Worm (Caenorhabditis elegans): ENCODE measurements around the gene pqn-73.

The pqn-73 gene

ce11 chrII:8529176-8529698 is 11.3 kb upstream of the pqn-73 start:
- TF ChIP-seq mab-9 (GFP tag; IDR thresholded peaks at IDR 0.05) (no peak), elt-3 (tag; optimal IDR thresholded peaks at IDR 0.05) (peak in 1 of 6 experiments; percentile 29), mep-1 (tag; optimal IDR thresholded peaks at IDR 0.05) (peak; percentile 9), aha-1 (tag; optimal IDR thresholded peaks at IDR 0.05) (no peak), nhr-85 (tag) (peak; percentile 60), snu-23 (GFP tag; optimal IDR thresholded peaks at IDR 0.05) (peak; percentile 13), unc-98 (GFP tag; IDR thresholded peaks at IDR 0.05) (no peak), nhr-77 (tag; optimal IDR thresholded peaks at IDR 0.05) (no peak), lin-14 (GFP tag; optimal IDR thresholded peaks at IDR 0.05) (peak; percentile 2), sox-4 (tag; optimal IDR thresholded peaks at IDR 0.05) (no peak), lin-39 (tag; optimal IDR thresholded peaks at IDR 0.05) (no peak), blmp-1 (tag; optimal IDR thresholded peaks at IDR 0.05) (peak; percentile 75), lsy-2 (tag; optimal IDR thresholded peaks at IDR 0.05) (peak in 1 of 2 experiments; percentile 13), ets-5 (GFP tag; IDR thresholded peaks at IDR 0.05) (no peak), C16A3.4 (tag; optimal IDR thresholded peaks at IDR 0.05) (no peak), dpl-1 (GFP tag; optimal IDR thresholded peaks at IDR 0.05) (no peak)

ce11 chrII:8531181-8531759 is 9.2 kb upstream of the pqn-73 start, which contains the start of gene gldi-7:
Gene gldi-7 (minus strand): TSS chrII:8531222.
- TF ChIP-seq unc-62 (GFP tag; optimal IDR thresholded peaks at IDR 0.05), result no peak
- TF ChIP-seq efl-1 (optimal IDR thresholded peaks at IDR 0.05), result no peak
- peak in 1 of 2 experiments; percentile 54 for TF ChIP-seq efl-1 (GFP tag; optimal IDR thresholded peaks at IDR 0.05 in 1 of 2)
- peak; percentile 11 for TF ChIP-seq blmp-1 (tag; optimal IDR thresholded peaks at IDR 0.05)

- TF ChIP-seq mef-2 (tag; optimal IDR thresholded peaks at IDR 0.05) (no peak), fos-1 (tag; optimal IDR thresholded peaks at IDR 0.05) (no peak), fkh-8 (tag; optimal IDR thresholded peaks at IDR 0.05) (no peak), nhr-85 (tag) (peak; percentile 8), mab-9 (GFP tag; IDR thresholded peaks at IDR 0.05) (no peak), sox-4 (tag; optimal IDR thresholded peaks at IDR 0.05) (no peak), aha-1 (tag; optimal IDR thresholded peaks at IDR 0.05) (no peak), elt-3 (tag; optimal IDR thresholded peaks at IDR 0.05) (no peak), nhr-19 (GFP tag; conservative IDR thresholded peaks at IDR 0.05) (no peak), pqm-1 (tag; optimal IDR thresholded peaks at IDR 0.05) (no peak), sup-37 (GFP tag; optimal IDR thresholded peaks at IDR 0.05) (no peak), nhr-76 (tag; optimal IDR thresholded peaks at IDR 0.05) (no peak), vab-15 (tag; optimal IDR thresholded peaks at IDR 0.05) (no peak), unc-62 (GFP tag; optimal IDR thresholded peaks at IDR 0.05) (no peak), lin-39 (tag; optimal IDR thresholded peaks at IDR 0.05) (no peak), nhr-237 (tag; optimal IDR thresholded peaks at IDR 0.05) (no peak), nhr-28 (tag; optimal IDR thresholded peaks at IDR 0.05) (no peak), zag-1 (tag; optimal IDR thresholded peaks at IDR 0.05) (no peak), sptf-1 (tag; optimal IDR thresholded peaks at IDR 0.05) (no peak), egl-27 (tag; optimal IDR thresholded peaks at IDR 0.05) (no peak), ces-1 (GFP tag; optimal IDR thresholded peaks at IDR 0.05) (no peak), ceh-90 (tag; optimal IDR thresholded peaks at IDR 0.05) (no peak), C04F5.9 (tag; optimal IDR thresholded peaks at IDR 0.05) (no peak), ceh-8 (GFP tag; optimal IDR thresholded peaks at IDR 0.05) (no peak), unc-30 (tag; optimal IDR thresholded peaks at IDR 0.05) (no peak), pag-3 (tag; optimal IDR thresholded peaks at IDR 0.05; ENCODE audit: borderline replicate concordance, insufficient read depth) (no peak), rnt-1 (tag; optimal IDR thresholded peaks at IDR 0.05) (peak; percentile 6), F16B12.6 (tag; optimal IDR thresholded peaks at IDR 0.05) (no peak), dsc-1 (tag; optimal IDR thresholded peaks at IDR 0.05) (no peak), snu-23 (GFP tag; optimal IDR thresholded peaks at IDR 0.05) (peak; percentile 11), hpl-2 (GFP tag; optimal IDR thresholded peaks at IDR 0.05) (no peak), swsn-7 (tag; optimal IDR thresholded peaks at IDR 0.05) (no peak), ama-1 (optimal IDR thresholded peaks at IDR 0.05) (no peak), nhr-84 (tag; optimal IDR thresholded peaks at IDR 0.05) (no peak), blmp-1 (tag; optimal IDR thresholded peaks at IDR 0.05) (peak; percentile 98), nhr-90 (tag; optimal IDR thresholded peaks at IDR 0.05; ENCODE audit: poor library complexity) (no peak), hlh-17 (GFP tag; optimal IDR thresholded peaks at IDR 0.05; ENCODE audit: borderline replicate concordance) (no peak), efl-1 (optimal IDR thresholded peaks at IDR 0.05) (no peak), efl-1 (GFP tag; optimal IDR thresholded peaks at IDR 0.05 in 1 of 2) (peak in 1 of 2 experiments; percentile 31)
These were observed 8.5 kb upstream of the pqn-73 start for ce11 chrII:8532015-8532414.
